Worm (Caenorhabditis elegans): ENCODE measurements around the gene lmd-4.

The lmd-4 gene

DNA sequence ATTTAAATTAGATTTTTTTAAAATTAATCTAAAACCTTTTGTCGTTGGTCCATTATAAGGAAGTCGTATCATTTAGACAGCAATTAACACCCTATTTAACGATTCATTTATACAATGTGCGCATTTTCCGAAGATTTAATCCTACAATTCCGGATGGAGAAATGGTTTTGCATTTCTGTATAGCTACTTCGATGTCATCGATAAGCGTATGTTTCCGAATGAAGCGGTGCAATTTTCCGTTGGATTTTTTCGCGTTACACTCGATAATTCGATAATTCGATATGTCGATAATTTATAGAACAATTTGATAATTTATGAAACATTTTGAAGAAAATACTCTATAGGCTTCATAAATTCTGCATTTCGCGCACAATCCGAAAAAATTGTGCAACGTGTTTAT, 45.8 kb downstream of the lmd-4 start, which contains the start of gene C13A2.10:
C13A2.10 (minus strand) TSS at position 101 of the 400 bp plus-strand sequence.
- TF ChIP-seq somi-1 (GFP tag; optimal IDR thresholded peaks at IDR 0.05) (no peak), snpc-3.4 (tag; optimal IDR thresholded peaks at IDR 0.05) (no peak), ccch-3 (GFP tag; optimal IDR thresholded peaks at IDR 0.05) (no peak), aptf-2 (GFP tag; conservative IDR thresholded peaks at IDR 0.05) (no peak), sptf-2 (GFP tag; optimal IDR thresholded peaks at IDR 0.05) (no peak), mel-28 (tag; optimal IDR thresholded peaks at IDR 0.05; ENCODE audit: borderline replicate concordance) (no peak), sdz-38 (tag; optimal IDR thresholded peaks at IDR 0.05) (no peak), mcd-1 (GFP tag; IDR thresholded peaks at IDR 0.05) (no peak), Y67H2A.10 (GFP tag; conservative IDR thresholded peaks at IDR 0.05) (no peak), pha-4 (tag; optimal IDR thresholded peaks at IDR 0.05) (no peak), atf-7 (tag; optimal IDR thresholded peaks at IDR 0.05) (no peak), chd-7 (tag; optimal IDR thresholded peaks at IDR 0.05) (no peak), attf-6 (GFP tag; IDR thresholded peaks at IDR 0.05) (no peak), snpc-1.3 (tag; optimal IDR thresholded peaks at IDR 0.05; ENCODE audit: insufficient read depth) (no peak)

- TF ChIP-seq snpc-3.4 (tag; optimal IDR thresholded peaks at IDR 0.05) (no peak), Y67H2A.10 (GFP tag; conservative IDR thresholded peaks at IDR 0.05) (no peak), B0336.3 (GFP tag; IDR thresholded peaks at IDR 0.05) (no peak), sea-2 (GFP tag; IDR thresholded peaks at IDR 0.05) (no peak), pbrm-1 (GFP tag; IDR thresholded peaks at IDR 0.05) (no peak), ztf-26 (tag; optimal IDR thresholded peaks at IDR 0.05) (no peak), unc-130 (GFP tag; optimal IDR thresholded peaks at IDR 0.05) (no peak), egl-18 (GFP tag; IDR thresholded peaks at IDR 0.05) (no peak), ztf-3 (GFP tag; optimal IDR thresholded peaks at IDR 0.05) (no peak), gei-17 (GFP tag; optimal IDR thresholded peaks at IDR 0.05) (no peak), tbx-9 (tag; optimal IDR thresholded peaks at IDR 0.05; ENCODE audit: borderline replicate concordance) (no peak), nhr-179 (tag; optimal IDR thresholded peaks at IDR 0.05) (no peak), nfya-2 (GFP tag; IDR thresholded peaks at IDR 0.05) (no peak)
Measured at ce11 chrV:7269399-7269798, 51.4 kb downstream of the lmd-4 start, which contains the start of gene C13A2.6. Gene C13A2.6 (plus strand): TSS chrV:7269699.

DNA sequence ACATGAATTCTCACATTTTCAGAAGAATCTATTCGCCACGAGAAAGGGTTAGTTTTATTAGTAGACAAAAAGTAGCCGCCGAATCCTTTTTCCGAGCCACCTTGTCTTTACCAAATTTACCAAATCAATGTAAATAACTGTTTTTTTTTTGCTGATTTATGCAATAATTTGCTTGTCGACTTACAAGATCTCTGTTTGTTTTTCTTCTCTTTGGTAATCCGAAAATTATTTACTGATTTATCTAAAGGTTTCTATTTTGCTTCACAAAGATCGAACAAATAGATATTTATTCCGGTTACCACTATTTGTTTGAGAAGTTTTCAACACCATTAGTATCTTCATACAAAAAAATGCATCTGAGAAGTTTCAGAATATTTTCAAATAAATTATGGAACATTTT, 54.8 kb downstream of the lmd-4 start, which contains the start of gene C13A2.7:
C13A2.7 (plus strand) TSS at position 301 of the 400 bp plus-strand sequence.
- TF ChIP-seq gei-17 (GFP tag; optimal IDR thresholded peaks at IDR 0.05) (no peak), aptf-3 (GFP tag; IDR thresholded peaks at IDR 0.05) (no peak), die-1 (tag; optimal IDR thresholded peaks at IDR 0.05) (no peak), ets-4 (GFP tag; optimal IDR thresholded peaks at IDR 0.05) (no peak), dox-1 (GFP tag; IDR thresholded peaks at IDR 0.05) (no peak), nfya-2 (GFP tag; IDR thresholded peaks at IDR 0.05) (no peak), hlh-26 (GFP tag; conservative IDR thresholded peaks at IDR 0.05) (no peak), ceh-91 (GFP tag; IDR thresholded peaks at IDR 0.05) (no peak), T26A5.8 (tag; optimal IDR thresholded peaks at IDR 0.05) (no peak), hmg-20 (GFP tag; IDR thresholded peaks at IDR 0.05) (no peak)

All from whole organism, young adult.